Fruit fly (Drosophila melanogaster) whole organism, embryonic: Measurements from ENCODE around the gene CG31344.
A peak's percentile ranks its signal among the peaks of the same experiment; 100 is the strongest.

ENCODE experiments used
- ATbp ChIP-seq: fragments of 200-800 bp; sonication (Bioruptor generic); optimal IDR thresholded peaks from 2 replicates; lab custom pipeline; 2017; ENCODE audit warnings: missing biosample characterization, mild to moderate bottlenecking, missing genetic modification characterization, missing genetic modification reagents
- Atf3 ChIP-seq: fragments of 200-800 bp; sonication (Bioruptor generic); optimal IDR thresholded peaks from 3 replicates; lab custom pipeline; 2016; ENCODE audit warnings: missing biosample characterization, missing genetic modification characterization
- B-H2 ChIP-seq: fragments of 200-800 bp; sonication (Bioruptor generic); optimal IDR thresholded peaks from 2 replicates; lab custom pipeline; 2018; ENCODE audit warnings: missing biosample characterization, mild to moderate bottlenecking, missing genetic modification characterization
- CG10209 ChIP-seq: fragments of 200-800 bp; sonication (Bioruptor generic); optimal IDR thresholded peaks from 3 replicates; lab custom pipeline; 2017; ENCODE audit warnings: missing biosample characterization, mild to moderate bottlenecking, missing genetic modification characterization, missing genetic modification reagents
- CG10366 ChIP-seq: fragments of 200-800 bp; sonication (Bioruptor generic); IDR thresholded peaks from 2 replicates; pipeline ENCODE4 v1.3.6; 2022; ENCODE audit warnings: missing biosample characterization, missing genetic modification characterization
- CG11085 ChIP-seq: fragments of 200-800 bp; sonication (Bioruptor generic); IDR thresholded peaks from 2 replicates; pipeline ENCODE4 v1.3.6; 2022; ENCODE audit warnings: missing biosample characterization, missing genetic modification characterization
- CG12155 ChIP-seq: fragments of 200-800 bp; sonication (Bioruptor generic); optimal IDR thresholded peaks from 3 replicates; lab custom pipeline; 2016; ENCODE audit warnings: missing biosample characterization, missing genetic modification characterization
- CG12236 ChIP-seq: fragments of 200-800 bp; sonication (Bioruptor generic); optimal IDR thresholded peaks from 2 replicates; lab custom pipeline; 2016; ENCODE audit warnings: missing biosample characterization, missing genetic modification characterization
- CG13894 ChIP-seq: fragments of 200-800 bp; sonication (Bioruptor generic); optimal IDR thresholded peaks from 3 replicates; lab custom pipeline; 2018; ENCODE audit warnings: missing biosample characterization, mild to moderate bottlenecking, missing genetic modification characterization, moderate library complexity
- CG14050 ChIP-seq: fragments of 200-800 bp; sonication (Bioruptor generic); IDR thresholded peaks from 3 replicates; pipeline ENCODE4 v1.3.6; 2022; ENCODE audit warnings: missing biosample characterization, missing genetic modification characterization
- CG17186 ChIP-seq: fragments of 200-800 bp; sonication (Bioruptor generic); optimal IDR thresholded peaks from 3 replicates; lab custom pipeline; 2017; ENCODE audit warnings: missing biosample characterization, missing genetic modification reagents, missing genetic modification characterization
- CG17359 ChIP-seq: fragments of 200-800 bp; sonication (Bioruptor generic); optimal IDR thresholded peaks from 3 replicates; lab custom pipeline; 2018; ENCODE audit warnings: missing biosample characterization, mild to moderate bottlenecking, missing genetic modification characterization, moderate library complexity
- CG18476 ChIP-seq: fragments of 200-800 bp; sonication (Bioruptor generic); optimal IDR thresholded peaks from 2 replicates; lab custom pipeline; 2016; ENCODE audit warnings: missing biosample characterization, mild to moderate bottlenecking, missing genetic modification characterization
- CG18599 ChIP-seq: fragments of 200-800 bp; sonication (Bioruptor generic); optimal IDR thresholded peaks from 3 replicates; lab custom pipeline; 2017; ENCODE audit warnings: missing biosample characterization, missing genetic modification characterization, mild to moderate bottlenecking, moderate library complexity, missing genetic modification reagents
- CG31441 ChIP-seq: fragments of 200-800 bp; sonication (Bioruptor generic); IDR thresholded peaks from 2 replicates; pipeline ENCODE4 v1.3.6; 2022; ENCODE audit warnings: missing biosample characterization, missing genetic modification characterization
- CG34376 ChIP-seq: fragments of 200-800 bp; sonication (Bioruptor generic); optimal IDR thresholded peaks from 2 replicates; lab custom pipeline; 2018; ENCODE audit warnings: missing biosample characterization, mild to moderate bottlenecking, missing genetic modification characterization
- CG43689 ChIP-seq: fragments of 200-800 bp; sonication (Bioruptor generic); IDR thresholded peaks from 2 replicates; pipeline ENCODE4 v1.3.6; 2022; ENCODE audit warnings: missing biosample characterization, missing genetic modification characterization
- CG6791 ChIP-seq: fragments of 200-800 bp; sonication (Bioruptor generic); IDR thresholded peaks from 3 replicates; pipeline ENCODE4 v1.3.6; 2022; ENCODE audit warnings: missing biosample characterization, missing genetic modification characterization; ENCODE audit not compliant: partially characterized antibody
- CG7987 ChIP-seq: fragments of 200-800 bp; sonication (Bioruptor generic); optimal IDR thresholded peaks from 2 replicates; lab custom pipeline; 2018; ENCODE audit warnings: missing biosample characterization, mild to moderate bottlenecking, missing genetic modification characterization, moderate library complexity
- CG9609 ChIP-seq: fragments of 200-800 bp; sonication (Bioruptor generic); optimal IDR thresholded peaks from 3 replicates; lab custom pipeline; 2016; ENCODE audit warnings: missing biosample characterization, missing genetic modification characterization
- CG9727 ChIP-seq: fragments of 200-800 bp; sonication (Bioruptor generic); optimal IDR thresholded peaks from 3 replicates; lab custom pipeline; 2017; ENCODE audit warnings: missing biosample characterization, mild to moderate bottlenecking, missing genetic modification characterization
- CG9817 ChIP-seq: fragments of 200-800 bp; sonication (Bioruptor generic); optimal IDR thresholded peaks from 2 replicates; lab custom pipeline; 2018; ENCODE audit warnings: missing biosample characterization, mild to moderate bottlenecking, missing genetic modification characterization, moderate library complexity
- CrebB ChIP-seq: fragments of 200-800 bp; sonication (Bioruptor generic); optimal IDR thresholded peaks from 3 replicates; lab custom pipeline; 2018; ENCODE audit warnings: missing biosample characterization, mild to moderate bottlenecking, missing genetic modification characterization
- D19B ChIP-seq: fragments of 200-800 bp; sonication (Bioruptor generic); optimal IDR thresholded peaks from 2 replicates; lab custom pipeline; 2017; ENCODE audit warnings: missing biosample characterization, mild to moderate bottlenecking, missing genetic modification characterization
- Dbx ChIP-seq: fragments of 200-800 bp; sonication (Bioruptor generic); IDR thresholded peaks from 3 replicates; pipeline ENCODE4 v1.3.6; 2022; ENCODE audit warnings: missing biosample characterization, missing genetic modification characterization
- Dek ChIP-seq: fragments of 200-800 bp; sonication (Bioruptor generic); optimal IDR thresholded peaks from 3 replicates; lab custom pipeline; 2019; ENCODE audit warnings: missing biosample characterization, mild to moderate bottlenecking, missing genetic modification characterization, moderate library complexity
- Dip3 ChIP-seq: fragments of 200-800 bp; sonication (Bioruptor generic); optimal IDR thresholded peaks from 3 replicates; lab custom pipeline; 2016; ENCODE audit warnings: missing biosample characterization, missing genetic modification characterization
- Doc3 ChIP-seq: fragments of 200-800 bp; sonication (Bioruptor generic); IDR thresholded peaks from 3 replicates; pipeline ENCODE4 v1.3.6; 2022; ENCODE audit warnings: missing biosample characterization, missing genetic modification characterization; ENCODE audit not compliant: partially characterized antibody
- Ets97D ChIP-seq: fragments of 200-800 bp; sonication (Bioruptor generic); optimal IDR thresholded peaks from 3 replicates; lab custom pipeline; 2016; ENCODE audit warnings: missing biosample characterization, missing genetic modification characterization
- Fer1 ChIP-seq: fragments of 200-800 bp; sonication (Bioruptor generic); optimal IDR thresholded peaks from 2 replicates; lab custom pipeline; 2017; ENCODE audit warnings: missing biosample characterization, mild to moderate bottlenecking, missing genetic modification characterization
- HLH54F ChIP-seq: fragments of 200-800 bp; sonication (Bioruptor generic); optimal IDR thresholded peaks from 3 replicates; lab custom pipeline; 2016; ENCODE audit warnings: missing biosample characterization, missing genetic modification characterization
- Hr39 ChIP-seq: fragments of >200 bp; optimal IDR thresholded peaks from 2 replicates; lab custom pipeline; 2017
- Opbp ChIP-seq: fragments of 200-800 bp; sonication (Bioruptor generic); IDR thresholded peaks from 3 replicates; pipeline ENCODE4 v1.3.6; 2022; ENCODE audit warnings: missing biosample characterization, missing genetic modification characterization; ENCODE audit not compliant: partially characterized antibody
- Optix ChIP-seq: fragments of 200-800 bp; sonication (Bioruptor generic); IDR thresholded peaks from 3 replicates; pipeline ENCODE4 v1.3.6; 2022; ENCODE audit warnings: missing biosample characterization, missing genetic modification characterization
- Spps ChIP-seq: fragments of 200-800 bp; sonication (Bioruptor generic); optimal IDR thresholded peaks from 2 replicates; lab custom pipeline; 2018; ENCODE audit warnings: missing biosample characterization, mild to moderate bottlenecking, missing genetic modification characterization
- TFAM ChIP-seq: fragments of 200-800 bp; sonication (Bioruptor generic); optimal IDR thresholded peaks from 2 replicates; lab custom pipeline; 2017; ENCODE audit warnings: missing biosample characterization, missing genetic modification characterization, inconsistent platforms
- ac ChIP-seq: fragments of 200-800 bp; sonication (Bioruptor generic); optimal IDR thresholded peaks from 3 replicates; lab custom pipeline; 2017; ENCODE audit warnings: missing biosample characterization, mild to moderate bottlenecking, missing genetic modification characterization
- chif ChIP-seq, 2 experiments: fragments of 200-800 bp; sonication (Bioruptor generic); optimal IDR thresholded peaks; 3 replicates each; lab custom pipeline; 2016; ENCODE audit warnings: missing biosample characterization in 2 of 2, missing genetic modification characterization in 2 of 2
- disco-r ChIP-seq: fragments of 200-800 bp; sonication (Bioruptor generic); optimal IDR thresholded peaks from 2 replicates; lab custom pipeline; 2016; ENCODE audit warnings: missing biosample characterization, missing genetic modification characterization
- exex ChIP-seq: fragments of 200-800 bp; sonication (Bioruptor generic); optimal IDR thresholded peaks from 4 replicates; lab custom pipeline; 2018; ENCODE audit warnings: missing biosample characterization, mild to moderate bottlenecking, missing genetic modification characterization, moderate library complexity
- ftz-f1 ChIP-seq: fragments of 200-800 bp; sonication (Bioruptor generic); optimal IDR thresholded peaks from 2 replicates; lab custom pipeline; 2016; ENCODE audit warnings: missing biosample characterization, missing genetic modification characterization
- fu2 ChIP-seq: fragments of 200-800 bp; sonication (Bioruptor generic); optimal IDR thresholded peaks from 2 replicates; lab custom pipeline; 2016; ENCODE audit warnings: missing biosample characterization, missing genetic modification characterization
- gro ChIP-seq: fragments of 200-800 bp; sonication (Bioruptor generic); optimal IDR thresholded peaks from 2 replicates; lab custom pipeline; 2016; ENCODE audit warnings: missing biosample characterization, missing genetic modification characterization
- ken ChIP-seq: fragments of 200-800 bp; sonication (Bioruptor generic); IDR thresholded peaks from 3 replicates; pipeline ENCODE4 v1.3.6; 2022; ENCODE audit warnings: missing biosample characterization, missing genetic modification characterization
- nau ChIP-seq: fragments of 200-800 bp; sonication (Bioruptor generic); optimal IDR thresholded peaks from 3 replicates; lab custom pipeline; 2017; ENCODE audit warnings: missing biosample characterization, mild to moderate bottlenecking, missing genetic modification characterization, missing genetic modification reagents
- org-1 ChIP-seq: fragments of 200-800 bp; sonication (Bioruptor generic); optimal IDR thresholded peaks from 2 replicates; lab custom pipeline; 2017; ENCODE audit warnings: missing biosample characterization, missing genetic modification characterization
- pho ChIP-seq: fragments of 200-800 bp; sonication (Bioruptor generic); optimal IDR thresholded peaks from 2 replicates; lab custom pipeline; 2016; ENCODE audit warnings: missing biosample characterization, missing genetic modification characterization
- pum ChIP-seq: fragments of 200-800 bp; sonication (Bioruptor generic); optimal IDR thresholded peaks from 2 replicates; lab custom pipeline; 2016; ENCODE audit warnings: missing biosample characterization, missing genetic modification characterization
- sr ChIP-seq: fragments of 200-800 bp; sonication (Bioruptor generic); IDR thresholded peaks from 3 replicates; pipeline ENCODE4 v1.3.6; 2022; ENCODE audit warnings: missing biosample characterization, missing genetic modification characterization
- ssp ChIP-seq: fragments of 200-800 bp; sonication (Bioruptor generic); IDR thresholded peaks from 2 replicates; pipeline ENCODE4 v1.3.6; 2022; ENCODE audit warnings: missing biosample characterization, missing genetic modification characterization
- z ChIP-seq: fragments of 200-800 bp; sonication (Bioruptor generic); IDR thresholded peaks from 3 replicates; pipeline ENCODE4 v1.3.6; 2022; ENCODE audit warnings: missing biosample characterization, missing genetic modification characterization
- zfh1 ChIP-seq: fragments of 200-800 bp; sonication (Bioruptor generic); IDR thresholded peaks from 3 replicates; pipeline ENCODE4 v1.3.6; 2022; ENCODE audit warnings: missing biosample characterization, missing genetic modification characterization

CG31344 gene

DNA sequence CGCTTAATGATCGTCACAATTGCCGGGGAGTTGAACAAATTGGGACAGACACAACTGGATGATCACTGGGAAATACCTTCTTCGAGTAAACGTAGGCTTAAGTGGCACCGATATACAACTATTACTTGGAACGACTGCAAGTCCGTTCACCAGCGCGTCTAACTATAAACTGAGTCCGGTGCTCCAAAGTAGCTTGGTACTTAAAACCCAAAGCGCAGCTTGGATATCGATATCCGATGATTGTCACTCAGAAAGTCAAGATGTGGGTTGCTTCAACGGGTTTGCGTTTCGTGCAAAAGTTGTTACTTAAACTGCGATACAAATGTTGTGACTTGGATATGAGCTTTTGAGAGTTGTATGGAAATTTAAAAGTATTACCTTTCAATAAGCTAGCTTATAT lies 18.9 kb downstream of the CG31344 start, which contains the start of gene Spn88Ea (continued):
- TF ChIP-seq Atf3 (GFP tag; lab: Kevin White, UChicago), result no peak
- TF ChIP-seq CG6791 (GFP tag; lab: Robert Waterston, UW), result peak; percentile 7; the same call in 1 of the 3 replicates
- TF ChIP-seq CG31441 (GFP tag; lab: Robert Waterston, UW), result peak; percentile 99
- no peak for TF ChIP-seq Hr39 (lab: Kevin White, UChicago)
- TF ChIP-seq CG12155 (GFP tag; lab: Kevin White, UChicago), result no peak
- no peak for TF ChIP-seq org-1
- TF ChIP-seq chif (GFP tag; optimal IDR thresholded peaks at IDR 0.05; lab: Kevin White, UChicago), result no peak
- no peak for TF ChIP-seq B-H2 (GFP tag; lab: Kevin White, UChicago)
- peak; percentile 16 for TF ChIP-seq CG17359 (tag; lab: Kevin White, UChicago)
- no peak for TF ChIP-seq ftz-f1
- no peak for TF ChIP-seq CG14050 (GFP tag; lab: Robert Waterston, UW)
- TF ChIP-seq Dip3 (GFP tag; lab: Kevin White, UChicago), result no peak
- peak; percentile 33; the same call in 1 of the 2 replicates for TF ChIP-seq ssp (GFP tag; lab: Robert Waterston, UW)
- TF ChIP-seq Spps (tag; lab: Kevin White, UChicago), result no peak
- TF ChIP-seq CrebB (tag; lab: Kevin White, UChicago), result no peak
- TF ChIP-seq sr (GFP tag; lab: Robert Waterston, UW), result 0 out of 3 replicates have a peak, but pooled peaks have one; percentile 10
- no peak for TF ChIP-seq CG18599 (GFP tag; lab: Kevin White, UChicago)
- TF ChIP-seq gro (GFP tag; lab: Kevin White, UChicago), result peak; percentile 22
- TF ChIP-seq nau (GFP tag; lab: Kevin White, UChicago), result no peak
- TF ChIP-seq CG10366, result no peak
- no peak for TF ChIP-seq exex (tag; lab: Kevin White, UChicago)
- no peak for TF ChIP-seq HLH54F (GFP tag; lab: Kevin White, UChicago)
- no peak for TF ChIP-seq CG10209 (GFP tag; lab: Kevin White, UChicago)
- no peak for TF ChIP-seq CG9727 (GFP tag; lab: Kevin White, UChicago)
- TF ChIP-seq Optix (GFP tag; lab: Robert Waterston, UW), result no peak
- TF ChIP-seq pum (GFP tag; lab: Kevin White, UChicago), result no peak
- no peak for TF ChIP-seq ac (GFP tag; lab: Kevin White, UChicago)
- TF ChIP-seq CG11085 (GFP tag; lab: Robert Waterston, UW), result no peak
- no peak for TF ChIP-seq CG7987 (GFP tag; lab: Kevin White, UChicago)
- no peak for TF ChIP-seq Ets97D
- no peak for TF ChIP-seq pho
- TF ChIP-seq CG17186 (GFP tag; lab: Kevin White, UChicago), result peak; percentile 35
- no peak for TF ChIP-seq z
- no peak for TF ChIP-seq Dek (tag; lab: Kevin White, UChicago)
- no peak for TF ChIP-seq TFAM (GFP tag; lab: Kevin White, UChicago)
- no peak for TF ChIP-seq CG9609 (GFP tag; lab: Kevin White, UChicago)
- no peak for TF ChIP-seq Dbx
- TF ChIP-seq Opbp (GFP tag; lab: Robert Waterston, UW), result peak; percentile 36; the same call in 1 of the 3 replicates
- no peak for TF ChIP-seq fu2 (GFP tag; lab: Kevin White, UChicago)
- TF ChIP-seq CG43689, result no peak
- no peak for TF ChIP-seq CG9817
- no peak for TF ChIP-seq disco-r (GFP tag; lab: Kevin White, UChicago)
- TF ChIP-seq zfh1, result no peak
- TF ChIP-seq ATbp (GFP tag; lab: Kevin White, UChicago), result no peak
- TF ChIP-seq CG18476 (GFP tag; lab: Kevin White, UChicago), result no peak
- no peak for TF ChIP-seq D19B
- no peak for TF ChIP-seq ken (GFP tag; lab: Robert Waterston, UW)
- peak; percentile 44; the same call in 1 of the 3 replicates for TF ChIP-seq Doc3
- peak; percentile 43 for TF ChIP-seq CG13894 (tag; lab: Kevin White, UChicago)
- TF ChIP-seq CG34376 (GFP tag; lab: Kevin White, UChicago), result no peak
- TF ChIP-seq Fer1 (GFP tag; lab: Kevin White, UChicago), result no peak
- no peak for TF ChIP-seq CG12236 (GFP tag; lab: Kevin White, UChicago)
